Worm (Caenorhabditis elegans) whole organism, L2 larva: ENCODE data around the gene C23H3.5.

Experiments
- ceh-16 ChIP-seq: fragments of 150-350 bp; optimal IDR thresholded peaks from 2 replicates; lab custom pipeline; 2014; ENCODE audit warnings: missing biosample characterization, missing genetic modification characterization
- fos-1 ChIP-seq: fragments of 150-350 bp; optimal IDR thresholded peaks from 2 replicates; lab custom pipeline; 2014; ENCODE audit warnings: missing biosample characterization, missing genetic modification characterization
- lsy-2 ChIP-seq, 2 experiments: fragments of 150-350 bp in 1 of 2; sonication (generic microtip) in 1 of 2; optimal IDR thresholded peaks; 2 replicates each; lab custom pipeline; 2014 to 2017; ENCODE audit warnings: missing biosample characterization in 2 of 2, missing genetic modification characterization in 2 of 2
- sma-9 ChIP-seq, 2 experiments: fragments of 150-350 bp in 1 of 2; sonication (generic microtip) in 1 of 2; optimal IDR thresholded peaks; 2 replicates each; lab custom pipeline; 2014 to 2016; ENCODE audit warnings: missing genetic modification characterization in 2 of 2, mild to moderate bottlenecking in 1 of 2, missing biosample characterization in 1 of 2, missing compliant biosample characterization in 1 of 2, missing genetic modification reagents in 1 of 2, moderate library complexity in 1 of 2

DNA sequence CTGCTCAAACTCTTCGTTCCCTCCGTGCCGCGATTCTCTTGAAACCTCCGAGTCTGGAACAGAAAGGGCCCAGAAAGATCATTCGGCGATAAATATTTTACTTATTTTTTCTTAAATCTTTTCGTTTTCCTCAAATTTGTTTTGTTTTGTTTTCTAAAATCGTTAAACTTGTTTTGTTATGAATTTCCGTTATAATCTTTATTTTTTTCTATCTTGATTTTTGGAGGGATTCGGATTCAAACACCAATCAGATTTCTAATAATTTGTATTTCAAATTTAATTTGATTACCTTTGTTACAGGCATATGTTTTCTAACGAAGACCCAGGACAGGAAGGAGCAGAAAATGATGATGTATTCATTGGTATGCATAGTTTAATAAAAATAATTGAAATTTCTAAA, at the start of gene C23H3.5:
- TF ChIP-seq fos-1 (tag; lab: Kevin White, UChicago) (no peak), lsy-2 (tag; optimal IDR thresholded peaks at IDR 0.05; lab: Kevin White, UChicago) (no peak), sma-9 (GFP tag; optimal IDR thresholded peaks at IDR 0.05; lab: Kevin White, UChicago) (no peak), sma-9 (tag; optimal IDR thresholded peaks at IDR 0.05; lab: Kevin White, UChicago) (no peak), ceh-16 (tag; lab: Kevin White, UChicago) (no peak)
